Fruit fly (Drosophila melanogaster): Measurements from ENCODE around the gene Mct1.

Gene Mct1

dm6 chrX:2188888-2189287 lies at the start of gene Mct1:
Gene Mct1 (plus strand): TSS chrX:2189188.
- TF ChIP-seq noc (tag; optimal IDR thresholded peaks at IDR 0.05): no peak

- TF ChIP-seq noc (tag; optimal IDR thresholded peaks at IDR 0.05): no peak
Measured at dm6 chrX:2139610-2140009, 49.4 kb upstream of the Mct1 start.

dm6 chrX:2140487-2140886 lies 48.5 kb upstream of the Mct1 start:
- no peak for TF ChIP-seq noc (tag; optimal IDR thresholded peaks at IDR 0.05)

dm6 chrX:2141159-2141853 lies 47.7 kb upstream of the Mct1 start, which contains the start of gene D2hgdh:
Gene D2hgdh (plus strand): TSS chrX:2141489.
- no peak for TF ChIP-seq noc (tag; optimal IDR thresholded peaks at IDR 0.05)

DNA sequence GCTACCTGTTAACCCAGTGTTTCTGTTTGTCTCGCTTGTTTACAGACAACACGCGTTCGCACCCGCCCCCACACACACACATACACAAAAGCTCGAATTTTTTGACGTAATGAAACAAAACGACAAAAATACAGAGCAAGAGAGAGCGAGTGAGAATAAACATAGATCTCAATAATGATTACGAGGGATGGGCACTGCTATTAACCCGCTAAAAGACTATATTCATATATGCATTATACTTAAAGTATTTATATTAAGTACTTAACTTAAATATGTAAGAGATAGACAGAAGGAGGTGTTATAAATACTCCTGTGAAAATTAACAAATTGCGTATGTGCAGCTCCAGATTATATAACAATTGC lies 47.2 kb upstream of the Mct1 start:
- peak; percentile 82 for TF ChIP-seq noc (tag; optimal IDR thresholded peaks at IDR 0.05)

DNA sequence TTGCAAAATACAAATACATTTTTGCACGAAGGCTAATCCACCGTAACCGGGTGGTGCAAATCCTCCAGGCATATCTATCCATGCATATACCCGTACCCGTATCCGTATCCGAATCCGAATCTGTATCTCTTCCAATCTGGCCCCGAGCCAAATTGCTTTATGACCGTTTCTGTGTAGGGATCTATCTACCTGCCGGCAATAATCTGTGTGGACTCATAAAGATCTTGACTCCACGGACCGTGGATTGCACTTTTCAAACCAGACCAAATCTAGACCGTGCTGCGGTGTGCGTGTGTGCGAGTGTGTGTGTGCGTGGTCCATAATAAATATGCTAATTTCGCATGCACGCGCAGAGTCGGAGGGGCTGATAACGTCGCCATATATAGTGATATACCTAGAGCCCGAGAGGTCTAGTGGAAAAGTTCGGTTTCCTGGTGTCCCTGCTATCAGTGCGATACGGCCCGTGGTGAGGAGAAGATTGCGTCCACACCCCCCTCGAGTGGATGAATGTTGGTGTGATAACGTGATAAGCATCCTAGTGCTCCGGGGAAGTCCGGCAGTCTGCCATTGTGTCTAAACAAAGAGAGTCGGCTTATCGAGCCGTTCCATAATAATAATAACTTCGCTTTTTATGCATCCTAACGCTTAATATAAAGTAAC lies 46.6 kb upstream of the Mct1 start:
- TF ChIP-seq noc (tag; optimal IDR thresholded peaks at IDR 0.05): peak; percentile 8

- no peak for TF ChIP-seq noc (tag; optimal IDR thresholded peaks at IDR 0.05)
Measured at dm6 chrX:2142935-2143312, 46.1 kb upstream of the Mct1 start.

DNA sequence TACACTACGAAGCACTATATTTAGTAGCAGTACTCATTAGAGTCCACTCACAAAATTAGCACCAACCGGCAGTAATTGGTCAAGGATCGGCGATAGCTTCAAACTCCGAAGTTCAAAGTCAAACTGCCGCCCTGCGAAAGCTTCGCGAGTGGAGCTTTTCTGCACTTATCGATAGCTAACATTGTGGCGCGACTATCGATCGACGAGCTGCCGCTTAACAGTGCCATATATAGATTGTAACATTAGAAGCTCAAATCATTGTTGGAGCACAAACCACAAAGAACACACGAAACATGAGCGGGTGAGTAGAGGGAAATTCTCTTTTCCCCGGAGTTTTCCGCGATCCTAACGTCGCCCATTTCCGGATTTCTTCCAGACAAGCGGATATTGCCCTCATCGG lies 43.9 kb upstream of the Mct1 start, which contains the start of gene Pgd:
Gene Pgd (plus strand): TSS at position 23 of the 400 bp plus-strand sequence.
- TF ChIP-seq noc (tag; optimal IDR thresholded peaks at IDR 0.05): no peak

dm6 chrX:2145690-2146470 lies 43.1 kb upstream of the Mct1 start:
- TF ChIP-seq noc (tag; optimal IDR thresholded peaks at IDR 0.05): peak; percentile 68

DNA sequence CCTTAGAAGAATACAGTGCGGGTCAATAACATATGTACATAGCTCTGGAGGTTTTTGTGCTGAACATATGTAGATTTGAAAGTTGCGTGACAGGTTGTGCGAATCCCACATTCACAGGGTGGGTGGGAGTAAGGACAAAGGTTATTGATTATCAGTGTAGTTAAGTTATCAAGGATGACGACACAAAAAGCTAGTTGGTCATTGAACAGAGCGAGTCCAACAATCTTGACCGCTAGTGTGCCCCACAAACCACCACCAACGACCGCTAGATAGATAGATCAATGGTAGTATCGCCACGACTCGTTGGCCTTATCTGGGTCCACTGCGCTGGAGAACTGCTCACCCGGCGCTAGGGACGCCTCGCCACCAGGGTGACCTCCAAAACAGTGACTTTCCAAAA lies 42.4 kb upstream of the Mct1 start:
- TF ChIP-seq noc (tag; optimal IDR thresholded peaks at IDR 0.05): no peak

DNA sequence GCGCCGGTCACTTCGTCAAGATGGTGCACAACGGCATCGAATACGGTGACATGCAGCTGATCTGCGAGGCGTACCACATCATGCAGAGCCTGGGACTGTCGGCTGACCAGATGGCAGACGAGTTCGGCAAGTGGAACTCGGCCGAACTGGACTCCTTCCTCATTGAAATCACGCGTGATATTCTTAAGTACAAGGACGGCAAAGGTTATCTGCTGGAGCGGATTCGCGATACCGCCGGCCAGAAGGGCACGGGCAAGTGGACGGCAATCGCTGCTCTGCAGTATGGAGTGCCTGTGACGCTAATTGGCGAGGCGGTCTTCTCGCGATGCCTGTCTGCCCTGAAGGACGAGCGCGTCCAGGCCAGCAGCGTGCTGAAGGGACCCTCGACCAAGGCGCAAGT lies 41.5 kb upstream of the Mct1 start:
- no peak for TF ChIP-seq noc (tag; optimal IDR thresholded peaks at IDR 0.05)

DNA sequence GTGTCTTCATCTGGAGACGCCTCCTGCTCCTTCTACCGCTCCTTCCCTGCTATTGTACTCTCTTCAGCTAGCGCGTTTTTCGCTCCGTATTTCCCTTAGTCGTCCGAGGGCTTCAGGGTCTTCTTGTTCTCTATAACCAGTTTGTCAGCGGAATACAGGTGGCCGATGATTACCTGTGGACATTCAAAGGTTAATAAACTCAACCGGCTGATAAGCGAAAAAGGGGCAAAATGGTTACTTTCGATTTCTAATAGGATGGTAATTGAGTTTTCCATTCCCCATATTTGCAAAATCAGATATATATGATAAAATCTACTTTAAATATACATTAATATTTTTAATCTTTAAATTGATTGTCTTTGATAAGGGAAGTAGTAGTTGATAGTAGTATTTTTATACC lies 40.3 kb upstream of the Mct1 start:
- TF ChIP-seq noc (tag; optimal IDR thresholded peaks at IDR 0.05): no peak

- peak; percentile 3 for TF ChIP-seq noc (tag; optimal IDR thresholded peaks at IDR 0.05)
Measured at dm6 chrX:2149478-2149877, 39.5 kb upstream of the Mct1 start, which contains the start of gene bcn92. Gene bcn92 (minus strand): TSS chrX:2149647.

DNA sequence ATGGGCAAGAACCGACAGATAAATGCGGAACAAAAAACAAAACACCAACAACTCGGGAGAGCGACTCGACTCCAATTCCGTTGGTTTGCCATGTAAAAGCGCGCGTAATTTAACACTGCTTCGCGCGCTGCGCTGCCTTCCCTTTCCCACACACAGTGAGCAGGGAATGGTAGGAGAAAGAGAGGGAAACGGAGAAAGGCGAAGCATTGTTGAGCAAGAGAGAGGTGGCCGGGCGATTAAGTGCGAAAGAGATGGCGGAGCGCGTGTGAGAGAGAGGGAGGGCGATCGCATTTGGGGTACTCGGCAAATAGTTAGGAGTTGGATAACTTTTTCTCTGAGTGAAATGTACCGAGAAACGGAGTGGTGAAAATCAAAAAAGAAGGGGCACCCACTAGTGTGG lies 33.1 kb upstream of the Mct1 start:
- no peak for TF ChIP-seq noc (tag; optimal IDR thresholded peaks at IDR 0.05)

DNA sequence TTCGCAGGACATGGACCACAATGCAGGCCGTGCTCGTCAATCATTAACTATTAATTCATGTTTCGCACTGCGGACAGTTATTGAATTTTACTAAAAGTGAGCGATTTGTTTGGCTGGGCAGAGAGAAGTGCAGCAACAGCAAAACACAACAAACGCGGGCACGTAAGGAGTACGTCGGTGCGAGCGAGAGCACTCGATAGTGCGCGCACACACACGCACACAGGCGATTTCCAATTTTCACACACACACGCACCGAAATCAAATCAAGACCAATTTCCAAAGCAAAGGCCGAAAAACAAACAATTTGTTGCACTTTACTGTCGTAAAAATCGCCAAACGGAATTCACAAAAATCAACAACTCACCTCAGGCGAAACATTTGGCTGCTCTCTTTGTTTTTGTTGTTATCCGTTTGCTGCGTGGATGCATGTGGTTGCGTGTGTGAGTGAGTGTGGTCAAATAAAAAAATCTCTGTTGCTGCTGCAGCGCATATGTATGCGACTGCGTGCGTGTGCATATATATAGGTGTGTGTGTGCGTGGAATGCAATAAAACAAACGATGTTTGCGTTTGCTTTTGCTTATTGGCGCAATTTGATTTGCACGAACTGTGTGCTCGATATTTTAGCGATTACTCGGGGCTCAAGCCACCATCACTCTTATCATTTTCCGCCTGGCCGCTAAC lies 30.9 kb upstream of the Mct1 start:
- TF ChIP-seq noc (tag; optimal IDR thresholded peaks at IDR 0.05): no peak

- peak; percentile 29 for TF ChIP-seq noc (tag; optimal IDR thresholded peaks at IDR 0.05)
Measured at dm6 chrX:2158668-2159163, 30.3 kb upstream of the Mct1 start, which contains the start of gene wapl. Gene wapl (minus strand): TSS chrX:2158983.
